Worm (Caenorhabditis elegans) whole organism, dauer: Measurements from ENCODE around the gene kin-30.
"Not testable (repeated sequence)": the region's sequence is repeated elsewhere in the genome, so short reads cannot be mapped to it uniquely, and the experiment has no call there.

Source experiments
- unc-62 ChIP-seq: sonication (generic microtip); optimal IDR thresholded peaks from 2 replicates; lab custom pipeline; 2017; ENCODE audit warnings: missing biosample characterization, missing genetic modification reagents, missing genetic modification characterization

Gene kin-30

DNA sequence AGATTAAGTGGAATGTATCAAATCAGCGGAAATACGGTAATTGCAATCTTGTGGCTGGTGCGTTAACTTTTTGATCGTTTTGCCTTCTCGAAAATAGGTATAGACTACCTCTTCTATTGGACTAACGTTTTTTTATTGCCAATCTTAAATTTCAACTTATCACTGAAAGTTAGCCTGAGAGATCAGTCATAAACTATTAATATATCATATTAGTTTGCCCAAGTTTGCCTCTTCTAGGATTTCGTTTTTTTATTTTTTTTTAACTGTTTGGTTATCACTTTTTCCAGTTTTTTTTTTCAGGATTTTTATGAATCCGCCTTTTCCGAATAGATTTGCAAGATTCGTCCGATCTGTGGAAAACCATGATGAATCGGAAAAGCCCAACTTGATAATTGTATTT, at the start of gene kin-30:
Gene kin-30 (plus strand): TSS at position 301 of the 400 bp plus-strand sequence.
- no peak for TF ChIP-seq unc-62

ce11 chrV:15197955-15198354, 46.6 kb upstream of the kin-30 start, which contains the start of gene srw-1:
srw-1 (plus strand) TSS chrV:15198255.
- TF ChIP-seq unc-62 = no peak

DNA sequence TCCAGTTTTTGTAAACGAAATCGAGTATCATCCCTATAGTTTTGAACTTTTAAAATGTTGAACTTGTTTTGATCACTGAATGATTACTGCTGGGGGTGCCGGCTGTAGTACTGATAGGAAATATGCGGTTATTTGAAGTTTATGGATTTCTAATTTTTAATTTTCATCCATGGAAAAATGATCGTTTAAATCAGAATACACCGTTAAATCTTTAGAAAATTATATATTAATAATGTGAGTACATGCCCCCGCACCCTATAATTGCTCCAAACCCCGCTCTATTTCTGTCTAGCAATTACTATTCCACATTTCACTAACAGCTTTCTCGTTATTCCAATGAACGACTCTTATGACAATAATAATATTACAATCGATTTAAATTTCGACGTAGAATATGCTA, 44.8 kb upstream of the kin-30 start, which contains the start of gene Y75B12B.10:
Gene Y75B12B.10 (plus strand): TSS at position 301 of the 400 bp plus-strand sequence.
- TF ChIP-seq unc-62 = no peak

DNA sequence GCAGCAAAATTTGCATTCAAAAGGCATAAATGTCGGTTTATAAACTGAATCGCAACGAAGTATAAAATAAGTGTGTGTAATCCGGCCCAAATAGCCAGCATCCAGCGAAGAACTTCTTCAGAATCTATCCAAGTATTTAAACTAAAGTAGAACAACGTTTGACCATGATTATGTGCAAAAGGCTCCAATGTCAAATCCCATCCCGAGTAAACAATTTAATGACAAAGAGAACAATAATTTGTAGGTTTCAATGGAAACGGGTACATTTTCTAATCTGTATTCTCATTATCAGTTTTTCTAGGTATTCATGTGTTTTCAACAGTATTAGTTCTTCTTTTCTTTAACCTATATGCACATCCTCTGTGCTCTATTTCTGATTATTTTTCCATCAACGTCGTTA, 36.9 kb upstream of the kin-30 start, which contains the start of gene C41G6.12:
Gene C41G6.12 (minus strand): TSS at position 101 of the 400 bp plus-strand sequence.
- not testable (repeated sequence) for TF ChIP-seq unc-62

- not testable (repeated sequence) for TF ChIP-seq unc-62
Observed at ce11 chrV:15211869-15212268, 32.7 kb upstream of the kin-30 start, which contains the start of gene sri-24. sri-24 (plus strand) TSS chrV:15212169.

- not testable (repeated sequence) for TF ChIP-seq unc-62
Observed at ce11 chrV:15215175-15215574, 29.4 kb upstream of the kin-30 start, which contains the start of gene sri-26. sri-26 (plus strand) TSS chrV:15215475.

ce11 chrV:15216705-15217104, 27.9 kb upstream of the kin-30 start, which contains the start of gene sri-25:
sri-25 (plus strand) TSS chrV:15217005.
- TF ChIP-seq unc-62 = no peak

ce11 chrV:15221330-15221729, 23.2 kb upstream of the kin-30 start, which contains the start of gene irld-25:
irld-25 (plus strand) TSS chrV:15221630.
- TF ChIP-seq unc-62 = no peak

ce11 chrV:15223668-15224067, 20.9 kb upstream of the kin-30 start, which contains the start of gene srw-24:
srw-24 (plus strand) TSS chrV:15223968.
- TF ChIP-seq unc-62 = no peak

DNA sequence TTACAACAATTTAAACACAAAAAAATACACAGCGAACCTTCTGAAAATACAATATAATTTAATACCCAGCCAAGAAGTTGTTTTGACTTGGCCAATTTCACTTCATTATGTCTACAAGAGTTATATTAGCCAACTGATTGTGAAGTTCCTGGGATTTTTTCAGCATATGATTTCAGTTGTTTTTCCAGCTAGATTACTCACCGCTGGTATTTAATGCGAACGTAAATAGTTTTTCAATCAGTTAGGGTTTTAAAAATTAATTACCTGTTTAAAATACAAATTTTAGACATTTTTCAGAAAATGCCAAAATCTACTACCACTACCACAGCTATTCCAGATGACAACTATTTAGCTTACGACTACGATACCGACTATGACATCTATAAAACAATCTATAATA, 18.9 kb upstream of the kin-30 start, which contains the start of gene srw-14:
Gene srw-14 (plus strand): TSS at position 301 of the 400 bp plus-strand sequence.
- TF ChIP-seq unc-62 = no peak

ce11 chrV:15226206-15226605, 18.4 kb upstream of the kin-30 start:
- no peak for TF ChIP-seq unc-62

- no peak for TF ChIP-seq unc-62
Observed at ce11 chrV:15230243-15230642, 14.3 kb upstream of the kin-30 start, which contains the start of gene srw-15. srw-15 (plus strand) TSS chrV:15230543.

DNA sequence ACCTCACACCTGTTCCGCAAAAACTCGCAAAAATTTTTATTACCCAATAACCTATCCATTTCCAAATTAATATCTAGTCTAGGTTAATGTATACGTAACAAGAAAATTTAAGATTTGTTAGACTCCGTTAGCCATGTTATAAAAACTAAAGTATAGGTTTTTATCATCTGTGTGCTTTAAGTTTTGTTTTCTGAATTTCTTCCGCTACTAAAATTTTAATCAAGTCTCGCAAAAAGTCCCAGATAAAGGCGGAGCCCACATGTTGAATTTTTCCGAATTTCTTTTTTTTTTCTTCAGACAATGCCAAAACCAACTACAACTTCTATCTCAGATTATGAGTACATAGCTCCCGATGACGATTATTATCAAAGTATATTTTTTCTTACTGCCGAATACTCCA, 12.4 kb upstream of the kin-30 start, which contains the start of gene srw-13:
Gene srw-13 (plus strand): TSS at position 301 of the 400 bp plus-strand sequence.
- TF ChIP-seq unc-62 = no peak

ce11 chrV:15235661-15236060, 8.9 kb upstream of the kin-30 start, which contains the start of gene nhr-164:
nhr-164 (minus strand) TSS chrV:15235761.
- no peak for TF ChIP-seq unc-62

ce11 chrV:15238552-15238951, 6.0 kb upstream of the kin-30 start, which contains the start of gene srw-12:
srw-12 (minus strand) TSS chrV:15238652.
- no peak for TF ChIP-seq unc-62

DNA sequence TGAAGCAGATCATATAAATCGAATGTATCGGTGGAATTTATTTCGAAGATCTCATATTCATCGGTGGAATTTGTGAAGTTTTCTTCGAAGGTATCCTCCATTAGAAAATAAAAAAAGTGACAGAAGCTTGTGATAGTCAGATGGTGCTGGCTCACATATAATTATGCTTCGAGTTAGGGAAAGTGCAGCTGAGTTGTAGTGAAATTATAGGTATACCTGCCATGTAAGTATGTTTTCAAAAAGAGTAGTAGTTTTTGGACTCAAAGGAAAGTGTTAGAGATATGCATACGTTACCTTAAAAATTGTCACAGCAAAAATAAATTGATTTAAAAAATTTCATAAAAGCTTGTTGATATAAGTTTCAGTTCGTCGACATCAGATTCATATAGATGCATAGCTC, 4.3 kb upstream of the kin-30 start, which contains the start of gene srw-11:
Gene srw-11 (minus strand): TSS at position 101 of the 400 bp plus-strand sequence.
- TF ChIP-seq unc-62 = no peak

DNA sequence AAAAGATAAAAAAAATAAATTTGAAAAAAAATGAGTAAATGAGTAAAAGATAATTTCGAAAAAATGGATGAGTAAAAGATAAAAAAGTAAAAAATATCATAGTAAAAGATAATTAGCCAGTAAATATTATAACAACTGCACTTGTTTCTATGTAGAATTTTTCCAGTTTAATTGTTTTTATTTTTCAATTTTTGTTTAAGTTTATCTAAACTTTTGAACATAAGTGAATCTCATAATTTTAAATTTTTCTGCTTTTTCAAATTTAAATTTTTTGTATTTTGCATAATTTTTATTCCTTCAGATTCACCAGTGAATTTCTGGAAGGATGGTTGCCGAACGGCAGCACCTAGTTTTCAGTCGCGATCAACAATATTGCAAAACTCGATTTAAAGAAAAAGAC, 3.3 kb upstream of the kin-30 start, which contains the start of gene chil-12:
Gene chil-12 (plus strand): TSS at position 301 of the 400 bp plus-strand sequence.
- TF ChIP-seq unc-62 = no peak

- TF ChIP-seq unc-62 = not testable (repeated sequence)
Observed at ce11 chrV:15250304-15250703, 5.7 kb downstream of the kin-30 start, which contains the start of gene srd-28. srd-28 (plus strand) TSS chrV:15250604.
